Fruit fly (Drosophila melanogaster): ENCODE results near the gene CG42245.

- no peak for TF ChIP-seq Ets98B (GFP tag; IDR thresholded peaks at IDR 0.05)
- TF ChIP-seq CG14655 (GFP tag; optimal IDR thresholded peaks at IDR 0.05), result no peak
- no peak for TF ChIP-seq CG9948 (tag; optimal IDR thresholded peaks at IDR 0.05)
- TF ChIP-seq D1 (tag; optimal IDR thresholded peaks at IDR 0.05), result no peak
- TF ChIP-seq gl (tag; optimal IDR thresholded peaks at IDR 0.05), result no peak
- TF ChIP-seq CG10348 (GFP tag; IDR thresholded peaks at IDR 0.05), result no peak
- TF ChIP-seq EcR (GFP tag; optimal IDR thresholded peaks at IDR 0.05), result no peak
- no peak for TF ChIP-seq CG32121 (GFP tag; IDR thresholded peaks at IDR 0.05)
- no peak for TF ChIP-seq fd96Ca (GFP tag; IDR thresholded peaks at IDR 0.05)
- no peak for TF ChIP-seq rn (GFP tag; IDR thresholded peaks at IDR 0.05)
- TF ChIP-seq Snoo (tag; optimal IDR thresholded peaks at IDR 0.05), result no peak
- TF ChIP-seq CG4496 (GFP tag; IDR thresholded peaks at IDR 0.05), result 0 out of 3 replicates have a peak, but pooled peaks have one; percentile 20
These were observed 43.2 kb upstream of the CG42245 start for dm6 chr3L:2588306-2588705.

Measured in whole organism, pupa.